Fruit fly (Drosophila melanogaster) whole organism, embryonic: ENCODE results near the gene Tctp.

Experiments used
- Awh ChIP-seq: fragments of 200-800 bp; sonication (Bioruptor generic); IDR thresholded peaks from 2 replicates; pipeline ENCODE4, ENCODE4 v1.3.6; 2022; ENCODE audit warnings: missing biosample characterization, missing genetic modification characterization
- CG10267 ChIP-seq: fragments of 200-800 bp; sonication (Bioruptor generic); optimal IDR thresholded peaks from 2 replicates; lab custom pipeline; 2018; ENCODE audit warnings: missing biosample characterization, mild to moderate bottlenecking, missing genetic modification characterization, moderate library complexity
- CG10366 ChIP-seq: fragments of 200-800 bp; sonication (Bioruptor generic); IDR thresholded peaks from 2 replicates; pipeline ENCODE4 v1.3.6; 2022; ENCODE audit warnings: missing biosample characterization, missing genetic modification characterization
- CG10543 ChIP-seq: fragments of 200-800 bp; sonication (Bioruptor generic); optimal IDR thresholded peaks from 3 replicates; lab custom pipeline; 2017; ENCODE audit warnings: missing biosample characterization, mild to moderate bottlenecking, missing genetic modification characterization, moderate library complexity
- CG11696 ChIP-seq: fragments of 200-800 bp; sonication (Bioruptor generic); IDR thresholded peaks from 2 replicates; pipeline ENCODE4 v1.3.6; 2022; ENCODE audit warnings: missing biosample characterization, missing genetic modification characterization
- CG12744 ChIP-seq: fragments of 200-800 bp; sonication (Bioruptor generic); optimal IDR thresholded peaks from 2 replicates; lab custom pipeline; 2016; ENCODE audit warnings: missing biosample characterization, missing genetic modification characterization
- CG13624 ChIP-seq: fragments of 200-800 bp; sonication (Bioruptor generic); optimal IDR thresholded peaks from 2 replicates; lab custom pipeline; 2016; ENCODE audit warnings: missing biosample characterization, missing genetic modification characterization
- CG14050 ChIP-seq: fragments of 200-800 bp; sonication (Bioruptor generic); IDR thresholded peaks from 3 replicates; pipeline ENCODE4 v1.3.6; 2022; ENCODE audit warnings: missing biosample characterization, missing genetic modification characterization
- CG17328 ChIP-seq: fragments of 200-800 bp; sonication (Bioruptor generic); IDR thresholded peaks from 2 replicates; pipeline ENCODE4 v1.3.6; 2022; ENCODE audit warnings: missing biosample characterization, missing genetic modification characterization
- CG18619 ChIP-seq: fragments of 200-800 bp; sonication (Bioruptor generic); optimal IDR thresholded peaks from 3 replicates; lab custom pipeline; 2017; ENCODE audit warnings: missing biosample characterization, mild to moderate bottlenecking, missing genetic modification characterization
- CG2129 ChIP-seq: fragments of 200-800 bp; sonication (Bioruptor generic); IDR thresholded peaks from 2 replicates; pipeline ENCODE4 v1.3.6; 2022; ENCODE audit warnings: missing biosample characterization, missing genetic modification characterization; ENCODE audit not compliant: partially characterized antibody
- CG2875 ChIP-seq: fragments of 200-800 bp; sonication (Bioruptor generic); optimal IDR thresholded peaks from 2 replicates; lab custom pipeline; 2017; ENCODE audit warnings: missing biosample characterization, mild to moderate bottlenecking, missing genetic modification characterization, missing genetic modification reagents
- CG2889 ChIP-seq: fragments of 200-800 bp; sonication (Bioruptor generic); IDR thresholded peaks from 3 replicates; pipeline ENCODE4 v1.3.6; 2022; ENCODE audit warnings: missing biosample characterization, missing genetic modification characterization
- CG32772 ChIP-seq: fragments of 200-800 bp; sonication (Bioruptor generic); IDR thresholded peaks from 2 replicates; pipeline ENCODE4 v1.3.6; 2022; ENCODE audit warnings: missing biosample characterization, missing genetic modification characterization
- CG3838 ChIP-seq: fragments of 200-800 bp; sonication (Bioruptor generic); optimal IDR thresholded peaks from 3 replicates; lab custom pipeline; 2016; ENCODE audit warnings: missing biosample characterization, missing genetic modification characterization
- CG4854 ChIP-seq: fragments of 200-800 bp; sonication (Bioruptor generic); optimal IDR thresholded peaks from 2 replicates; lab custom pipeline; 2016; ENCODE audit warnings: missing biosample characterization, missing genetic modification characterization, inconsistent platforms
- CG6765 ChIP-seq: fragments of 200-800 bp; sonication (Bioruptor generic); optimal IDR thresholded peaks from 3 replicates; lab custom pipeline; 2017; ENCODE audit warnings: missing biosample characterization, mild to moderate bottlenecking, missing genetic modification characterization
- CG7556 ChIP-seq: fragments of 200-800 bp; sonication (Bioruptor generic); optimal IDR thresholded peaks from 2 replicates; lab custom pipeline; 2017; ENCODE audit warnings: missing biosample characterization, mild to moderate bottlenecking, missing genetic modification characterization
- CG7745 ChIP-seq: fragments of 200-800 bp; sonication (Bioruptor generic); optimal IDR thresholded peaks from 2 replicates; lab custom pipeline; 2018; ENCODE audit warnings: missing biosample characterization, mild to moderate bottlenecking, missing genetic modification characterization, moderate library complexity
- CG7987 ChIP-seq: fragments of 200-800 bp; sonication (Bioruptor generic); optimal IDR thresholded peaks from 2 replicates; lab custom pipeline; 2018; ENCODE audit warnings: missing biosample characterization, mild to moderate bottlenecking, missing genetic modification characterization, moderate library complexity
- CG8924 ChIP-seq: fragments of 200-800 bp; optimal IDR thresholded peaks from 3 replicates; lab custom pipeline; 2019; ENCODE audit warnings: missing biosample characterization, mild to moderate bottlenecking, missing genetic modification characterization, moderate library complexity
- CG9876 ChIP-seq: fragments of 200-800 bp; sonication (Bioruptor generic); optimal IDR thresholded peaks from 2 replicates; lab custom pipeline; 2016; ENCODE audit warnings: missing biosample characterization, missing genetic modification characterization
- Dbx ChIP-seq: fragments of 200-800 bp; sonication (Bioruptor generic); IDR thresholded peaks from 3 replicates; pipeline ENCODE4 v1.3.6; 2022; ENCODE audit warnings: missing biosample characterization, missing genetic modification characterization
- Deaf1 ChIP-seq: fragments of 200-800 bp; optimal IDR thresholded peaks from 3 replicates; lab custom pipeline; 2019; ENCODE audit warnings: missing biosample characterization, mild to moderate bottlenecking, missing genetic modification characterization, moderate library complexity
- Dfd ChIP-seq, 2 experiments: fragments of >200 bp; optimal IDR thresholded peaks; 2 replicates each; lab custom pipeline; 2017; ENCODE audit warnings: missing biosample characterization in 2 of 2, missing genetic modification characterization in 2 of 2
- Doc3 ChIP-seq: fragments of 200-800 bp; sonication (Bioruptor generic); IDR thresholded peaks from 3 replicates; pipeline ENCODE4 v1.3.6; 2022; ENCODE audit warnings: missing biosample characterization, missing genetic modification characterization; ENCODE audit not compliant: partially characterized antibody
- E2f1 ChIP-seq: fragments of 200-800 bp; sonication (Bioruptor generic); IDR thresholded peaks from 2 replicates; pipeline ENCODE4 v1.3.6; 2022; ENCODE audit warnings: missing biosample characterization, missing genetic modification characterization
- Fer2 ChIP-seq: fragments of 200-800 bp; sonication (Bioruptor generic); optimal IDR thresholded peaks from 2 replicates; lab custom pipeline; 2018; ENCODE audit warnings: missing biosample characterization, mild to moderate bottlenecking, missing genetic modification characterization, moderate library complexity
- Gsc ChIP-seq: fragments of 200-800 bp; sonication (Bioruptor generic); IDR thresholded peaks from 2 replicates; pipeline ENCODE4 v1.3.6; 2022; ENCODE audit warnings: missing biosample characterization, missing genetic modification characterization
- HLH54F ChIP-seq: fragments of 200-800 bp; sonication (Bioruptor generic); optimal IDR thresholded peaks from 3 replicates; lab custom pipeline; 2016; ENCODE audit warnings: missing biosample characterization, missing genetic modification characterization
- NfI ChIP-seq: fragments of 200-800 bp; sonication (Bioruptor generic); optimal IDR thresholded peaks from 3 replicates; lab custom pipeline; 2018; ENCODE audit warnings: missing biosample characterization, mild to moderate bottlenecking, missing genetic modification characterization, moderate library complexity
- TFAM ChIP-seq: fragments of 200-800 bp; sonication (Bioruptor generic); optimal IDR thresholded peaks from 2 replicates; lab custom pipeline; 2017; ENCODE audit warnings: missing biosample characterization, missing genetic modification characterization, inconsistent platforms
- al ChIP-seq: fragments of 200-800 bp; sonication (Bioruptor generic); IDR thresholded peaks from 2 replicates; pipeline ENCODE4 v1.3.6; 2022; ENCODE audit warnings: missing biosample characterization, missing genetic modification characterization
- ato ChIP-seq: fragments of 200-800 bp; sonication (Bioruptor generic); IDR thresholded peaks from 2 replicates; pipeline ENCODE4 v1.3.6; 2022; ENCODE audit warnings: missing biosample characterization, missing genetic modification characterization; ENCODE audit not compliant: partially characterized antibody
- bsh ChIP-seq, 2 experiments: fragments of 200-800 bp; sonication (Bioruptor generic); optimal IDR thresholded peaks; 2 replicates each; lab custom pipeline; 2017 to 2018; ENCODE audit warnings: mild to moderate bottlenecking in 2 of 2, missing biosample characterization in 2 of 2, missing genetic modification characterization in 2 of 2, moderate library complexity in 1 of 2
- crc ChIP-seq: fragments of 200-800 bp; sonication (Bioruptor generic); optimal IDR thresholded peaks from 2 replicates; lab custom pipeline; 2016; ENCODE audit warnings: missing biosample characterization, missing genetic modification characterization
- eve ChIP-seq, 2 experiments: fragments of >200 bp; optimal IDR thresholded peaks; 2 replicates each; lab custom pipeline; 2017; ENCODE audit warnings: missing biosample characterization in 2 of 2, missing genetic modification characterization in 2 of 2
- fd96Cb ChIP-seq: fragments of 200-800 bp; sonication (Bioruptor generic); optimal IDR thresholded peaks from 2 replicates; lab custom pipeline; 2018; ENCODE audit warnings: missing biosample characterization, mild to moderate bottlenecking, missing genetic modification characterization, moderate library complexity
- fru ChIP-seq: fragments of >200 bp; optimal IDR thresholded peaks from 2 replicates; lab custom pipeline; 2017
- fu2 ChIP-seq: fragments of 200-800 bp; sonication (Bioruptor generic); optimal IDR thresholded peaks from 2 replicates; lab custom pipeline; 2016; ENCODE audit warnings: missing biosample characterization, missing genetic modification characterization
- hb ChIP-seq: fragments of 200-800 bp; sonication (Bioruptor generic); IDR thresholded peaks from 3 replicates; pipeline ENCODE4 v1.3.6; 2022; ENCODE audit warnings: missing biosample characterization, missing genetic modification characterization; ENCODE audit not compliant: partially characterized antibody
- kay ChIP-seq: fragments of 200-800 bp; sonication (Bioruptor generic); optimal IDR thresholded peaks from 2 replicates; lab custom pipeline; 2016; ENCODE audit warnings: missing biosample characterization, missing genetic modification characterization
- kni ChIP-seq: fragments of 200-800 bp; sonication (Bioruptor generic); optimal IDR thresholded peaks from 3 replicates; lab custom pipeline; 2017; ENCODE audit warnings: mild to moderate bottlenecking, missing biosample characterization, missing genetic modification reagents, missing genetic modification characterization
- knrl ChIP-seq: fragments of 200-800 bp; sonication (Bioruptor generic); IDR thresholded peaks from 3 replicates; pipeline ENCODE4 v1.3.6; 2022; ENCODE audit warnings: missing biosample characterization, missing genetic modification characterization; ENCODE audit not compliant: partially characterized antibody
- mld ChIP-seq: fragments of 200-800 bp; sonication (Bioruptor generic); IDR thresholded peaks from 3 replicates; pipeline ENCODE4 v1.3.6; 2022; ENCODE audit warnings: missing biosample characterization, missing genetic modification characterization; ENCODE audit not compliant: partially characterized antibody
- org-1 ChIP-seq: fragments of 200-800 bp; sonication (Bioruptor generic); optimal IDR thresholded peaks from 2 replicates; lab custom pipeline; 2017; ENCODE audit warnings: missing biosample characterization, missing genetic modification characterization
- sc ChIP-seq, 3 experiments: fragments of >200 bp in 2 of 3; fragments of 200-800 bp in 1 of 3; sonication (Bioruptor generic) in 1 of 3; optimal IDR thresholded peaks; 2 replicates in 2 of 3; 3 replicates in 1 of 3; lab custom pipeline; 2017; ENCODE audit warnings: mild to moderate bottlenecking in 1 of 3, missing biosample characterization in 1 of 3, missing genetic modification characterization in 1 of 3, missing genetic modification reagents in 1 of 3
- tio ChIP-seq: fragments of 200-800 bp; sonication (Bioruptor generic); optimal IDR thresholded peaks from 2 replicates; lab custom pipeline; 2017; ENCODE audit warnings: missing biosample characterization, missing genetic modification characterization, inconsistent platforms
- tna ChIP-seq: fragments of 200-800 bp; sonication (Bioruptor generic); IDR thresholded peaks from 2 replicates; pipeline ENCODE4 v1.3.6; 2022; ENCODE audit warnings: missing biosample characterization, missing genetic modification characterization; ENCODE audit not compliant: partially characterized antibody
- usp ChIP-seq: fragments of >200 bp; optimal IDR thresholded peaks from 2 replicates; lab custom pipeline; 2017; ENCODE audit warnings: missing biosample characterization, missing genetic modification characterization

Tctp gene

dm6 chr3R:11226496-11226895 lies 16.4 kb downstream of the Tctp start, which contains the start of gene CG17726 (continued):
- TF ChIP-seq Doc3 (GFP tag; lab: Robert Waterston, UW) (no peak), CG10366 (GFP tag; lab: Robert Waterston, UW) (peak; percentile 98), Deaf1 (tag; lab: Kevin White, UChicago) (peak; percentile 85), CG8924 (peak; percentile 99), bsh (GFP tag; optimal IDR thresholded peaks at IDR 0.05; lab: Kevin White, UChicago) (peak; percentile 62 to 99), CG12744 (GFP tag; lab: Kevin White, UChicago) (peak; percentile 92), CG7745 (peak; percentile 92), tio (no peak), crc (GFP tag; lab: Kevin White, UChicago) (peak; percentile 77), fru (lab: Kevin White, UChicago) (no peak), CG10543 (GFP tag; lab: Kevin White, UChicago) (peak; percentile 85), usp (no peak), sc (optimal IDR thresholded peaks at IDR 0.05; lab: Kevin White, UChicago) (no peak), sc (GFP tag; optimal IDR thresholded peaks at IDR 0.05; lab: Kevin White, UChicago) (peak; percentile 92), Dbx (peak; percentile 98), Awh (GFP tag; lab: Robert Waterston, UW) (peak; percentile 99), NfI (GFP tag; lab: Kevin White, UChicago) (peak; percentile 96), CG17328 (peak; percentile 99), kay (GFP tag; lab: Kevin White, UChicago) (peak; percentile 87), knrl (0 out of 3 replicates have a peak, but pooled peaks have one; percentile 30), fu2 (peak; percentile 82), CG32772 (GFP tag; lab: Robert Waterston, UW) (peak; percentile 98), TFAM (GFP tag; lab: Kevin White, UChicago) (peak; percentile 90), CG2129 (GFP tag; lab: Robert Waterston, UW) (no peak), CG2875 (GFP tag; lab: Kevin White, UChicago) (peak; percentile 96), fd96Cb (peak; percentile 97), org-1 (peak; percentile 93), CG6765 (GFP tag; lab: Kevin White, UChicago) (peak; percentile 89), tna (no peak), E2f1 (GFP tag; lab: Robert Waterston, UW) (peak; percentile 98), Fer2 (tag; lab: Kevin White, UChicago) (peak; percentile 94), al (GFP tag; lab: Robert Waterston, UW) (peak; percentile 95), Gsc (GFP tag; lab: Robert Waterston, UW) (peak; percentile 86), mld (GFP tag; lab: Robert Waterston, UW) (no peak), CG18619 (GFP tag; lab: Kevin White, UChicago) (peak; percentile 94), eve (GFP tag; optimal IDR thresholded peaks at IDR 0.05; lab: Kevin White, UChicago) (peak in 1 of 2 experiments; percentile 48), CG3838 (GFP tag; lab: Kevin White, UChicago) (peak; percentile 85), CG13624 (peak; percentile 94), kni (GFP tag; lab: Kevin White, UChicago) (peak; percentile 76), CG10267 (peak; percentile 94), CG7556 (peak; percentile 96), CG2889 (GFP tag; lab: Robert Waterston, UW) (peak; percentile 97), CG7987 (GFP tag; lab: Kevin White, UChicago) (peak; percentile 65), ato (no peak), CG11696 (GFP tag; lab: Robert Waterston, UW) (peak; percentile 94), CG4854 (GFP tag; lab: Kevin White, UChicago) (peak; percentile 90), Dfd (GFP tag; optimal IDR thresholded peaks at IDR 0.05; lab: Kevin White, UChicago) (no peak), hb (GFP tag; lab: Robert Waterston, UW) (no peak), CG14050 (GFP tag; lab: Robert Waterston, UW) (peak; percentile 98), HLH54F (GFP tag; lab: Kevin White, UChicago) (peak; percentile 78), CG9876 (peak; percentile 52)
